Worm (Caenorhabditis elegans): ENCODE measurements around the gene bli-5.

Gene bli-5

ce11 chrIII:13452824-13453223, 23.3 kb upstream of the bli-5 start:
- TF ChIP-seq repo-1 (tag; optimal IDR thresholded peaks at IDR 0.05) (no peak), snpc-4 (GFP tag; optimal IDR thresholded peaks at IDR 0.05) (no peak), snpc-4 (tag; optimal IDR thresholded peaks at IDR 0.05) (no peak), F55B11.4 (tag; optimal IDR thresholded peaks at IDR 0.05; ENCODE audit: borderline replicate concordance, insufficient read depth) (no peak), lin-40 (tag; optimal IDR thresholded peaks at IDR 0.05) (no peak), nhr-80 (tag; optimal IDR thresholded peaks at IDR 0.05) (peak; percentile 47), zfh-2 (GFP tag; conservative IDR thresholded peaks at IDR 0.05) (no peak), chd-7 (tag; optimal IDR thresholded peaks at IDR 0.05) (no peak), hlh-26 (GFP tag; conservative IDR thresholded peaks at IDR 0.05) (no peak), F39B2.1 (GFP tag; IDR thresholded peaks at IDR 0.05) (no peak)

ce11 chrIII:13448235-13448634, 18.7 kb upstream of the bli-5 start:
- TF ChIP-seq D2030.7 (GFP tag; IDR thresholded peaks at IDR 0.05) (peak; percentile 51; the same call in 1 of the 2 replicates), nfyb-1 (GFP tag; IDR thresholded peaks at IDR 0.05) (0 out of 2 replicates have a peak, but pooled peaks have one; percentile 55), ceh-100 (GFP tag; IDR thresholded peaks at IDR 0.05) (peak; percentile 40; the same call in 1 of the 2 replicates), madf-3 (GFP tag; IDR thresholded peaks at IDR 0.05) (0 out of 2 replicates have a peak, but pooled peaks have one; percentile 67), mcd-1 (GFP tag; IDR thresholded peaks at IDR 0.05) (peak; percentile 41), aptf-3 (GFP tag; IDR thresholded peaks at IDR 0.05) (0 out of 2 replicates have a peak, but pooled peaks have one; percentile 32), madf-6 (GFP tag; IDR thresholded peaks at IDR 0.05) (peak; percentile 33), egrh-3 (GFP tag; IDR thresholded peaks at IDR 0.05) (peak; percentile 85), F33H1.4 (GFP tag; IDR thresholded peaks at IDR 0.05) (peak; percentile 80)

DNA sequence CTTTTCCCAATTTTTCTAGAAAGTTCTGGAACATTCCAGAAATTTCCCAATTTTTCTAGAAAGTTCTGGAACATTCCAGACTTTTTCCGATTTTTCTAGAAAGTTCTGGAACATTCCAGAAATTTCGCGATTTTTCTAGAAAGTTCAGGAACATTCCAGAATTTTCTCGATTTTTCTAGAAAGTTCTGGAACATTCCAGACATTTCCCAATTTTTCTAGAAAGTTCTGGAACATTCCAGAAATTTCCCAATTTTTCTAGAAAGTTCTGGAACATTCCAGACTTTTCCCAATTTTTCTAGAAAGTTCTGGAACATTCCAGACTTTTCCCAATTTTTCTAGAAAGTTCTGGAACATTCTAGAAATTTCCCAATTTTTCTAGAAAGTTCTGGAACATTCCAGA, 17.9 kb upstream of the bli-5 start:
- TF ChIP-seq F33H1.4 (GFP tag; IDR thresholded peaks at IDR 0.05) (peak; percentile 40; the same call in 1 of the 2 replicates), ceh-40 (GFP tag; IDR thresholded peaks at IDR 0.05) (peak; percentile 93), attf-6 (GFP tag; IDR thresholded peaks at IDR 0.05) (peak; percentile 81), ekl-4 (GFP tag; IDR thresholded peaks at IDR 0.05) (peak; percentile 87), F39B2.1 (GFP tag; IDR thresholded peaks at IDR 0.05) (peak; percentile 86), D2030.7 (GFP tag; IDR thresholded peaks at IDR 0.05) (peak; percentile 58), Y53F4B.3 (GFP tag; IDR thresholded peaks at IDR 0.05) (peak; percentile 81), pbrm-1 (GFP tag; IDR thresholded peaks at IDR 0.05) (peak; percentile 90), aptf-3 (GFP tag; IDR thresholded peaks at IDR 0.05) (peak; percentile 96), let-526 (GFP tag; IDR thresholded peaks at IDR 0.05) (peak; percentile 29; the same call in 1 of the 2 replicates), cebp-2 (GFP tag; IDR thresholded peaks at IDR 0.05) (peak; percentile 18; the same call in 1 of the 2 replicates), hsf-1 (GFP tag; IDR thresholded peaks at IDR 0.05) (peak; percentile 99), madf-3 (GFP tag; IDR thresholded peaks at IDR 0.05) (0 out of 2 replicates have a peak, but pooled peaks have one; percentile 7), mcd-1 (GFP tag; IDR thresholded peaks at IDR 0.05) (peak; percentile 32; the same call in 1 of the 2 replicates), Y95B8A.8 (GFP tag; IDR thresholded peaks at IDR 0.05) (peak; percentile 47; the same call in 1 of the 2 replicates), Y67H2A.10 (GFP tag; conservative IDR thresholded peaks at IDR 0.05) (peak; percentile 65; the same call in 1 of the 2 replicates), hmg-1.2 (GFP tag; IDR thresholded peaks at IDR 0.05) (0 out of 2 replicates have a peak, but pooled peaks have one; percentile 12), rcor-1 (GFP tag; IDR thresholded peaks at IDR 0.05) (peak; percentile 92), dox-1 (GFP tag; IDR thresholded peaks at IDR 0.05) (peak; percentile 99), madf-6 (GFP tag; IDR thresholded peaks at IDR 0.05) (peak; percentile 65), B0019.2 (GFP tag; conservative IDR thresholded peaks at IDR 0.05) (peak; percentile 66; the same call in 1 of the 2 replicates), egrh-3 (GFP tag; IDR thresholded peaks at IDR 0.05) (peak; percentile 69), nfyb-1 (GFP tag; IDR thresholded peaks at IDR 0.05) (peak; percentile 87), bed-1 (GFP tag; IDR thresholded peaks at IDR 0.05) (0 out of 2 replicates have a peak, but pooled peaks have one; percentile 45)

Data from whole organism, young adult.